Worm (Caenorhabditis elegans): ENCODE measurements around the gene ttr-18.

- TF ChIP-seq F13C5.2 (tag; optimal IDR thresholded peaks at IDR 0.05) (no peak), tbx-37 (GFP tag; conservative IDR thresholded peaks at IDR 0.05) (no peak), ama-1 (optimal IDR thresholded peaks at IDR 0.05) (no peak), flt-1 (GFP tag; IDR thresholded peaks at IDR 0.05) (no peak), sea-1 (GFP tag; conservative IDR thresholded peaks at IDR 0.05) (no peak)
Observed at ce11 chrII:11472542-11472941, 14.0 kb downstream of the ttr-18 start.
